Fruit fly (Drosophila melanogaster): Measurements from ENCODE around the gene Cpr64Ac.

DNA sequence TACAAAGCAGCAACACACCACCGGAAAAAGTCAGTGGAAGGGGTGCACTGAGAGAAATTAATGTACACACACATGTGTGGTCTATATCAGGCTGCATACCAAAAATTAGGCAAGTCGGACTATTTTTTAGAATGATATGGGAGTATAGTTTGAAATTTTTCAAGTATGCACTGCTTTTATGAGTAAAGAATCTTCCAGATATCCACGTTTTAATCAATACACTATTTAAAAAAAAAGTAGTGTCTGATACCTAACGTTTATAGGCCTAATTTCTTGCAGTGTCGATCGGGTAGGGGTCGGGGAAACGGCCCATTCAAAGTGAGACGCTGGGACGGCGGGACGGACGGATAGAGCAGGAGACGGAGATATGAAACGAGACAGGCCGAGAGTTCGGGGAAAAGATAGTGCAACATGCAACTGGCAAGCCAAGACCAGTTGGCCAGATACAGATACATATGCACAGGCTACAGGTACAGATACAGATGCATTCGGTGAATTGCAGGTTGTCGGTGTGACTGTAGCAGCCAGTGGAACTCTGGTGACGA lies 17.7 kb upstream of the Cpr64Ac start:
- TF ChIP-seq Sox102F (GFP tag; optimal IDR thresholded peaks at IDR 0.05) (peak; percentile 39), fd59A (GFP tag; optimal IDR thresholded peaks at IDR 0.05) (peak; percentile 93), svp (GFP tag) (peak; percentile 75), lz (GFP tag; optimal IDR thresholded peaks at IDR 0.05) (peak; percentile 54), CG6854 (GFP tag; optimal IDR thresholded peaks at IDR 0.05) (no peak), OdsH (GFP tag; optimal IDR thresholded peaks at IDR 0.05) (peak; percentile 94), Hr39 (GFP tag; optimal IDR thresholded peaks at IDR 0.05) (peak; percentile 64), Eip78C (GFP tag) (peak; percentile 97), Ets21C (GFP tag; optimal IDR thresholded peaks at IDR 0.05) (no peak)
